Worm (Caenorhabditis elegans): ENCODE results near the gene C27A2.8.

Gene C27A2.8

ce11 chrII:5032669-5033068 is 35.2 kb downstream of the C27A2.8 start:
- TF ChIP-seq him-1 (tag; optimal IDR thresholded peaks at IDR 0.05) (peak; percentile 54), W03F9.2 (tag; optimal IDR thresholded peaks at IDR 0.05) (no peak), dao-5 (tag; optimal IDR thresholded peaks at IDR 0.05) (peak; percentile 59)

ce11 chrII:5031612-5032011 is 36.2 kb downstream of the C27A2.8 start, which contains the start of gene wdr-83:
Gene wdr-83, minus strand, starts transcription at chrII:5031712.
- no peak for TF ChIP-seq him-1 (tag; optimal IDR thresholded peaks at IDR 0.05)
- no peak for TF ChIP-seq dao-5 (tag; optimal IDR thresholded peaks at IDR 0.05)
- TF ChIP-seq W03F9.2 (tag; optimal IDR thresholded peaks at IDR 0.05): no peak

- TF ChIP-seq him-1 (tag; optimal IDR thresholded peaks at IDR 0.05): no peak
- TF ChIP-seq W03F9.2 (tag; optimal IDR thresholded peaks at IDR 0.05): no peak
- TF ChIP-seq dao-5 (tag; optimal IDR thresholded peaks at IDR 0.05): no peak
Measured at ce11 chrII:5027952-5028351, 39.9 kb downstream of the C27A2.8 start.

- TF ChIP-seq dao-5 (tag; optimal IDR thresholded peaks at IDR 0.05) (no peak), W03F9.2 (tag; optimal IDR thresholded peaks at IDR 0.05) (no peak), him-1 (tag; optimal IDR thresholded peaks at IDR 0.05) (no peak)
Measured at ce11 chrII:5022381-5022855, 45.4 kb downstream of the C27A2.8 start, which contains the start of the genes nsy-1 and F59A6.13. Gene nsy-1, plus strand, starts transcription at chrII:5022757. Gene F59A6.13, plus strand, starts transcription at chrII:5022805.

- no peak for TF ChIP-seq W03F9.2 (tag; optimal IDR thresholded peaks at IDR 0.05)
- no peak for TF ChIP-seq him-1 (tag; optimal IDR thresholded peaks at IDR 0.05)
- no peak for TF ChIP-seq dao-5 (tag; optimal IDR thresholded peaks at IDR 0.05)
Measured at ce11 chrII:5021518-5021917, 46.3 kb downstream of the C27A2.8 start.

ce11 chrII:5020513-5021081 is 47.2 kb downstream of the C27A2.8 start:
- TF ChIP-seq him-1 (tag; optimal IDR thresholded peaks at IDR 0.05) (no peak), dao-5 (tag; optimal IDR thresholded peaks at IDR 0.05) (no peak), W03F9.2 (tag; optimal IDR thresholded peaks at IDR 0.05) (no peak)

ce11 chrII:5019389-5020108 is 48.3 kb downstream of the C27A2.8 start:
- TF ChIP-seq W03F9.2 (tag; optimal IDR thresholded peaks at IDR 0.05): no peak
- TF ChIP-seq dao-5 (tag; optimal IDR thresholded peaks at IDR 0.05): no peak
- no peak for TF ChIP-seq him-1 (tag; optimal IDR thresholded peaks at IDR 0.05)

- TF ChIP-seq him-1 (tag; optimal IDR thresholded peaks at IDR 0.05) (no peak), W03F9.2 (tag; optimal IDR thresholded peaks at IDR 0.05) (no peak), dao-5 (tag; optimal IDR thresholded peaks at IDR 0.05) (no peak)
Measured at ce11 chrII:5018578-5018977, 49.3 kb downstream of the C27A2.8 start.
